Worm (Caenorhabditis elegans) whole organism, L4 larva: ENCODE results near the gene ugt-43.

Experiments used
- D1046.2 ChIP-seq: fragments of 200-800 bp; sonication (Bioruptor generic); IDR thresholded peaks from 2 replicates; pipeline ENCODE4 v1.3.6; 2022; ENCODE audit warnings: missing genetic modification characterization, missing compliant biosample characterization
- T26A8.4 ChIP-seq: fragments of 200-800 bp; sonication (Bioruptor generic); IDR thresholded peaks from 2 replicates; pipeline ENCODE4 v1.3.6; 2022; ENCODE audit warnings: missing genetic modification characterization, missing compliant biosample characterization
- aha-1 ChIP-seq: fragments of 150-350 bp; peaks from one replicate; lab custom pipeline; 2014; ENCODE audit warnings: missing biosample characterization, missing genetic modification characterization
- attf-4 ChIP-seq: sonication (generic microtip); optimal IDR thresholded peaks from 3 replicates; lab custom pipeline; 2017; ENCODE audit warnings: missing biosample characterization, missing genetic modification characterization
- ceh-20 ChIP-seq: fragments of 200-800 bp; sonication (Bioruptor generic); IDR thresholded peaks from 2 replicates; pipeline ENCODE4 v1.3.6; 2022; ENCODE audit warnings: missing genetic modification reagents, missing genetic modification characterization, missing compliant biosample characterization
- ceh-28 ChIP-seq: fragments of 150-350 bp; optimal IDR thresholded peaks from 2 replicates; lab custom pipeline; 2014; ENCODE audit warnings: missing biosample characterization, missing genetic modification reagents, missing genetic modification characterization
- ceh-32 ChIP-seq: sonication (generic microtip); optimal IDR thresholded peaks from 2 replicates; lab custom pipeline; 2016; ENCODE audit warnings: mild to moderate bottlenecking, missing genetic modification characterization, missing compliant biosample characterization; ENCODE audit not compliant: poor library complexity
- ceh-44 ChIP-seq: fragments of 200-800 bp; sonication (Bioruptor generic); IDR thresholded peaks from 2 replicates; pipeline ENCODE4 v1.3.6; 2022; ENCODE audit warnings: missing genetic modification reagents, missing genetic modification characterization, missing compliant biosample characterization
- ceh-62 ChIP-seq: sonication (generic microtip); optimal IDR thresholded peaks from 2 replicates; lab custom pipeline; 2017; ENCODE audit warnings: missing biosample characterization, missing genetic modification characterization
- cey-2 ChIP-seq: sonication (generic microtip); optimal IDR thresholded peaks from 3 replicates; lab custom pipeline; 2017; ENCODE audit warnings: missing genetic modification characterization, mild to moderate bottlenecking, missing compliant biosample characterization, antibody characterized with exemption, borderline replicate concordance; ENCODE audit not compliant: insufficient read depth
- ctbp-1 ChIP-seq: fragments of 200-800 bp; sonication (Bioruptor generic); IDR thresholded peaks from 2 replicates; pipeline ENCODE4 v1.3.6; 2022; ENCODE audit warnings: missing genetic modification reagents, missing genetic modification characterization, missing compliant biosample characterization
- daf-19 ChIP-seq: fragments of 200-800 bp; sonication (Bioruptor generic); conservative IDR thresholded peaks from 2 replicates; pipeline ENCODE4 v1.3.6; 2022; ENCODE audit warnings: missing genetic modification characterization, missing compliant biosample characterization
- daf-8 ChIP-seq: fragments of 200-800 bp; sonication (Bioruptor generic); IDR thresholded peaks from 2 replicates; pipeline ENCODE4 v1.3.6; 2022; ENCODE audit warnings: missing genetic modification characterization, missing compliant biosample characterization
- dpl-1 ChIP-seq: fragments of 150-350 bp; optimal IDR thresholded peaks from 2 replicates; lab custom pipeline; 2014; ENCODE audit warnings: missing biosample characterization, missing genetic modification reagents, missing genetic modification characterization
- egl-27 ChIP-seq: sonication (generic microtip); optimal IDR thresholded peaks from 3 replicates; lab custom pipeline; 2017; ENCODE audit warnings: missing biosample characterization, missing genetic modification reagents, missing genetic modification characterization
- egl-43 ChIP-seq: fragments of 200-800 bp; sonication (Bioruptor generic); IDR thresholded peaks from 2 replicates; pipeline ENCODE4 v1.3.6; 2022; ENCODE audit warnings: missing genetic modification reagents, missing genetic modification characterization, missing compliant biosample characterization
- fkh-10 ChIP-seq: fragments of 150-350 bp; optimal IDR thresholded peaks from 2 replicates; lab custom pipeline; 2014; ENCODE audit warnings: missing biosample characterization, missing genetic modification reagents, missing genetic modification characterization
- gei-8 ChIP-seq: fragments of 200-800 bp; sonication (Bioruptor generic); optimal IDR thresholded peaks from 2 replicates; lab custom pipeline; 2018; ENCODE audit warnings: mild to moderate bottlenecking, missing genetic modification characterization, missing compliant biosample characterization
- hif-1 ChIP-seq, 2 experiments: sonication (generic microtip); optimal IDR thresholded peaks; 2 replicates each; lab custom pipeline; 2016 to 2017; ENCODE audit warnings: missing compliant biosample characterization in 2 of 2, missing genetic modification characterization in 2 of 2, missing genetic modification reagents in 2 of 2, missing genotype in 2 of 2, mild to moderate bottlenecking in 1 of 2
- lin-1 ChIP-seq: fragments of 200-800 bp; sonication (Bioruptor generic); IDR thresholded peaks from 2 replicates; pipeline ENCODE4 v1.3.6; 2022; ENCODE audit warnings: missing genetic modification reagents, missing genetic modification characterization, missing compliant biosample characterization
- lin-29 ChIP-seq: fragments of 200-800 bp; sonication (Bioruptor generic); IDR thresholded peaks from 2 replicates; pipeline ENCODE4 v1.3.6; 2022; ENCODE audit warnings: missing genetic modification reagents, missing genetic modification characterization, missing compliant biosample characterization
- lin-39 ChIP-seq: fragments of 150-350 bp; optimal IDR thresholded peaks from 2 replicates; lab custom pipeline; 2014; ENCODE audit warnings: missing biosample characterization, missing genetic modification reagents, missing genetic modification characterization
- madf-5 ChIP-seq, 2 experiments: fragments of 200-800 bp; sonication (Bioruptor generic); IDR thresholded peaks; 2 replicates each; pipeline ENCODE4 v1.3.6; 2022; ENCODE audit warnings: missing compliant biosample characterization in 2 of 2, missing genetic modification characterization in 2 of 2
- mdl-1 ChIP-seq, 2 experiments: fragments of 150-350 bp in 1 of 2; sonication (generic microtip) in 1 of 2; optimal IDR thresholded peaks; 2 replicates each; lab custom pipeline; 2014 to 2017; ENCODE audit warnings: missing biosample characterization in 2 of 2, missing genetic modification characterization in 2 of 2
- mdt-29 ChIP-seq: fragments of 200-800 bp; sonication (Bioruptor generic); IDR thresholded peaks from 2 replicates; pipeline ENCODE4 v1.3.6; 2022; ENCODE audit warnings: missing genetic modification reagents, missing genetic modification characterization, missing compliant biosample characterization
- mes-2 ChIP-seq: sonication (generic microtip); optimal IDR thresholded peaks from 2 replicates; lab custom pipeline; 2016; ENCODE audit warnings: missing genotype, mild to moderate bottlenecking, missing genetic modification characterization, missing compliant biosample characterization; ENCODE audit not compliant: poor library complexity, severe bottlenecking
- nhr-102 ChIP-seq: sonication (generic microtip); optimal IDR thresholded peaks from 2 replicates; lab custom pipeline; 2016; ENCODE audit warnings: mild to moderate bottlenecking, missing genetic modification characterization, moderate library complexity, missing compliant biosample characterization
- nhr-11 ChIP-seq: fragments of 150-350 bp; optimal IDR thresholded peaks from 2 replicates; lab custom pipeline; 2014; ENCODE audit warnings: missing biosample characterization, missing genetic modification characterization
- nhr-28 ChIP-seq: fragments of 150-350 bp; optimal IDR thresholded peaks from 2 replicates; lab custom pipeline; 2014; ENCODE audit warnings: missing biosample characterization, missing genetic modification characterization
- nhr-48 ChIP-seq: sonication (generic microtip); optimal IDR thresholded peaks from 2 replicates; lab custom pipeline; 2016; ENCODE audit warnings: mild to moderate bottlenecking, missing genetic modification characterization, missing compliant biosample characterization
- nhr-76 ChIP-seq: fragments of 150-350 bp; optimal IDR thresholded peaks from 2 replicates; lab custom pipeline; 2014; ENCODE audit warnings: missing biosample characterization, missing genetic modification characterization
- snpc-4 ChIP-seq: fragments of 150-350 bp; optimal IDR thresholded peaks from 2 replicates; lab custom pipeline; 2014; ENCODE audit warnings: missing biosample characterization, missing genetic modification characterization
- tag-97 ChIP-seq: fragments of 200-800 bp; sonication (Bioruptor generic); IDR thresholded peaks from 2 replicates; pipeline ENCODE4 v1.3.6; 2022; ENCODE audit warnings: missing genetic modification characterization, missing compliant biosample characterization
- vab-7 ChIP-seq: fragments of 200-800 bp; sonication (Bioruptor generic); IDR thresholded peaks from 2 replicates; pipeline ENCODE4 v1.3.6; 2022; ENCODE audit warnings: missing genetic modification reagents, missing genetic modification characterization, missing compliant biosample characterization
- zip-11 ChIP-seq: fragments of 200-800 bp; sonication (Bioruptor generic); IDR thresholded peaks from 2 replicates; pipeline ENCODE4 v1.3.6; 2022; ENCODE audit warnings: missing genetic modification characterization, missing compliant biosample characterization
- ztf-7 ChIP-seq: fragments of 150-350 bp; optimal IDR thresholded peaks from 2 replicates; lab custom pipeline; 2014; ENCODE audit warnings: missing biosample characterization, missing genetic modification characterization

ugt-43 gene

ce11 chrIV:10449799-10450198, 14.6 kb upstream of the ugt-43 start, which contains the start of gene F13B12.4:
Gene F13B12.4 (minus strand): TSS chrIV:10449899.
- no peak for TF ChIP-seq nhr-102 (tag; lab: Kevin White, UChicago)
- no peak for TF ChIP-seq aha-1 (tag; lab: Kevin White, UChicago)
- TF ChIP-seq daf-8 = no peak
- TF ChIP-seq nhr-76 (tag; lab: Kevin White, UChicago) = no peak
- no peak for TF ChIP-seq egl-27 (tag; lab: Kevin White, UChicago)
- no peak for TF ChIP-seq attf-4 (tag; lab: Kevin White, UChicago)
- no peak for TF ChIP-seq madf-5 (GFP tag; IDR thresholded peaks at IDR 0.05; lab: Robert Waterston, UW)
- no peak for TF ChIP-seq egl-43 (GFP tag; lab: Robert Waterston, UW)
- TF ChIP-seq tag-97 (GFP tag; lab: Robert Waterston, UW) = no peak
- TF ChIP-seq T26A8.4 = no peak
- no peak for TF ChIP-seq nhr-48 (tag; lab: Kevin White, UChicago)
- no peak for TF ChIP-seq ceh-20
- no peak for TF ChIP-seq lin-29
- TF ChIP-seq mdt-29 (GFP tag; lab: Robert Waterston, UW) = no peak
- TF ChIP-seq ctbp-1 = no peak
- no peak for TF ChIP-seq ceh-32 (tag; lab: Kevin White, UChicago)
- TF ChIP-seq lin-1 (GFP tag; lab: Robert Waterston, UW) = no peak
- no peak for TF ChIP-seq gei-8 (GFP tag; lab: Kevin White, UChicago)
- no peak for TF ChIP-seq vab-7 (GFP tag; lab: Robert Waterston, UW)
- TF ChIP-seq, all 104 proteins: peak for 0

ce11 chrIV:10453001-10453400, 11.4 kb upstream of the ugt-43 start, which contains the start of gene F01D4.8:
Gene F01D4.8 (minus strand): TSS chrIV:10453101.
- TF ChIP-seq hif-1 (tag; optimal IDR thresholded peaks at IDR 0.05; lab: Kevin White, UChicago) (no peak), ceh-62 (tag; lab: Kevin White, UChicago) (no peak), daf-8 (no peak), daf-19 (GFP tag; lab: Robert Waterston, UW) (no peak), ceh-44 (GFP tag; lab: Robert Waterston, UW) (no peak), snpc-4 (tag; lab: Kevin White, UChicago) (no peak), fkh-10 (GFP tag; lab: Kevin White, UChicago) (no peak), D1046.2 (GFP tag; lab: Robert Waterston, UW) (no peak), mes-2 (no peak)

ce11 chrIV:10457137-10457536, 7.3 kb upstream of the ugt-43 start, which contains the start of gene srb-17:
Gene srb-17 (minus strand): TSS chrIV:10457237.
- TF ChIP-seq ceh-28 (tag; lab: Kevin White, UChicago) (no peak), cey-2 (tag; lab: Kevin White, UChicago) (no peak)

- TF ChIP-seq mdt-29 (GFP tag; lab: Robert Waterston, UW) = no peak
- no peak for TF ChIP-seq mdl-1 (tag; optimal IDR thresholded peaks at IDR 0.05; lab: Kevin White, UChicago)
- no peak for TF ChIP-seq ceh-44 (GFP tag; lab: Robert Waterston, UW)
- no peak for TF ChIP-seq zip-11 (GFP tag; lab: Robert Waterston, UW)
- no peak for TF ChIP-seq lin-39
- no peak for TF ChIP-seq nhr-11
- no peak for TF ChIP-seq ztf-7 (tag; lab: Kevin White, UChicago)
- no peak for TF ChIP-seq dpl-1
- TF ChIP-seq nhr-28 (tag; lab: Kevin White, UChicago) = no peak
These were observed 2.6 kb upstream of the ugt-43 start, which contains the start of gene mec-3 for ce11 chrIV:10461767-10462166. Gene mec-3 (minus strand): TSS chrIV:10461867.
